Fruit fly (Drosophila melanogaster) whole organism, adult: ENCODE data around the gene Syt12.

Experiments
- CG12768 ChIP-seq: fragments of 200-800 bp; sonication (Bioruptor generic); optimal IDR thresholded peaks from 2 replicates; lab custom pipeline; 2017; ENCODE audit warnings: missing biosample characterization, missing genetic modification characterization, mild to moderate bottlenecking, moderate library complexity, missing genetic modification reagents
- CG14711 ChIP-seq: fragments of 200-800 bp; sonication (Bioruptor generic); optimal IDR thresholded peaks from 2 replicates; lab custom pipeline; 2018; ENCODE audit warnings: missing biosample characterization, mild to moderate bottlenecking, missing genetic modification characterization, moderate library complexity
- CG1620 ChIP-seq: fragments of 200-800 bp; sonication (Bioruptor generic); optimal IDR thresholded peaks from 2 replicates; lab custom pipeline; 2016; ENCODE audit warnings: missing biosample characterization, missing genetic modification characterization
- CG33017 ChIP-seq: fragments of 200-800 bp; sonication (Bioruptor generic); optimal IDR thresholded peaks from 2 replicates; lab custom pipeline; 2018; ENCODE audit warnings: missing biosample characterization, mild to moderate bottlenecking, missing genetic modification characterization, moderate library complexity
- CG5204 ChIP-seq: fragments of 200-800 bp; sonication (Bioruptor generic); optimal IDR thresholded peaks from 2 replicates; lab custom pipeline; 2016; ENCODE audit warnings: missing biosample characterization, missing genetic modification characterization
- CG7045 ChIP-seq: fragments of 200-800 bp; sonication (Bioruptor generic); optimal IDR thresholded peaks from 2 replicates; lab custom pipeline; 2017; ENCODE audit warnings: missing biosample characterization, mild to moderate bottlenecking, missing genetic modification characterization
- CG7101 ChIP-seq: fragments of 200-800 bp; sonication (Bioruptor generic); optimal IDR thresholded peaks from 2 replicates; lab custom pipeline; 2018; ENCODE audit warnings: missing biosample characterization, mild to moderate bottlenecking, missing genetic modification characterization, moderate library complexity
- Clk ChIP-seq: fragments of 200-800 bp; sonication (Bioruptor generic); optimal IDR thresholded peaks from 2 replicates; lab custom pipeline; 2017; ENCODE audit warnings: missing biosample characterization, missing genetic modification characterization
- Crg-1 ChIP-seq: fragments of 200-800 bp; sonication (Bioruptor generic); optimal IDR thresholded peaks from 2 replicates; lab custom pipeline; 2016; ENCODE audit warnings: missing biosample characterization, missing genetic modification characterization
- Hr96 ChIP-seq: fragments of 200-800 bp; sonication (Bioruptor generic); optimal IDR thresholded peaks from 2 replicates; lab custom pipeline; 2016; ENCODE audit warnings: missing biosample characterization, missing genetic modification characterization
- Mnt ChIP-seq: fragments of 200-800 bp; sonication (Bioruptor generic); optimal IDR thresholded peaks from 2 replicates; lab custom pipeline; 2016; ENCODE audit warnings: missing biosample characterization, mild to moderate bottlenecking, missing genetic modification characterization
- bab1 ChIP-seq: fragments of 200-800 bp; sonication (Bioruptor generic); optimal IDR thresholded peaks from 3 replicates; lab custom pipeline; 2019; ENCODE audit warnings: missing biosample characterization, mild to moderate bottlenecking, missing genetic modification characterization, moderate library complexity
- cic ChIP-seq: fragments of 200-800 bp; sonication (Bioruptor generic); optimal IDR thresholded peaks from 2 replicates; lab custom pipeline; 2017; ENCODE audit warnings: missing biosample characterization, mild to moderate bottlenecking, missing genetic modification characterization, moderate library complexity
- cnc ChIP-seq, 2 experiments: fragments of >200 bp; optimal IDR thresholded peaks; 2 replicates each; lab custom pipeline; 2017
- kay ChIP-seq: fragments of 200-800 bp; sonication (Bioruptor generic); peaks from one replicate; lab custom pipeline; 2016; ENCODE audit warnings: missing biosample characterization, missing genetic modification characterization, borderline replicate concordance
- ovo ChIP-seq: fragments of 200-800 bp; sonication (Bioruptor generic); optimal IDR thresholded peaks from 2 replicates; lab custom pipeline; 2016; ENCODE audit warnings: missing biosample characterization, missing genetic modification characterization
- pad ChIP-seq: fragments of 200-800 bp; sonication (Bioruptor generic); optimal IDR thresholded peaks from 3 replicates; lab custom pipeline; 2017; ENCODE audit warnings: missing biosample characterization, missing genetic modification characterization, mild to moderate bottlenecking, moderate library complexity, missing genetic modification reagents
- tj ChIP-seq: fragments of 200-800 bp; sonication (Bioruptor generic); optimal IDR thresholded peaks from 3 replicates; lab custom pipeline; 2017; ENCODE audit warnings: missing biosample characterization, mild to moderate bottlenecking, missing genetic modification characterization, moderate library complexity
- toe ChIP-seq: fragments of 200-800 bp; sonication (Bioruptor generic); optimal IDR thresholded peaks from 2 replicates; lab custom pipeline; 2016; ENCODE audit warnings: missing biosample characterization, missing genetic modification characterization

The Syt12 gene

DNA sequence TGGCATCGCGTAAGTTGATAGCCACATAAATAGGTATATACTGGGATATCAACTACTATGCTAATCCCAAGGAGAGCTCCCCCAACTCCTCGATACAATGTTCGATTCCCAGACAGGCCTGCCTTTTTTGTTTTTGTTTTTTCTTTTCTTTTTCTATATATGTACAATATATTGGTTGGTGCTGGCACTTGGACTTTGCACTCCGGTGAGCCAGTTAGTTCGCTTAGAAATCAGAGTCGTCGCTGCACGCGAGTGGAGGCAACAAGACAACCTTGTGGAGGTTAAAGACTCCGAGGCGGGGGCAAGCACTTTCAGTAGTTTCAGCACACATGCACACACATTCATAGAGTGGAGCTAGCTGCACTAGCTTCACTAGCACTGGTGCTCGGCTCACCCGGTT lies 47.2 kb downstream of the Syt12 start:
- no peak for TF ChIP-seq cic
- no peak for TF ChIP-seq CG12768
- TF ChIP-seq Clk (GFP tag; lab: Kevin White, UChicago): no peak
- no peak for TF ChIP-seq Mnt (GFP tag; lab: Kevin White, UChicago)
- TF ChIP-seq CG14711 (tag; lab: Kevin White, UChicago): no peak
- no peak for TF ChIP-seq Hr96 (GFP tag; lab: Kevin White, UChicago)
- no peak for TF ChIP-seq ovo (GFP tag; lab: Kevin White, UChicago)
- no peak for TF ChIP-seq CG7101 (tag; lab: Kevin White, UChicago)
- no peak for TF ChIP-seq CG7045
- no peak for TF ChIP-seq toe (GFP tag; lab: Kevin White, UChicago)
- TF ChIP-seq kay (GFP tag; lab: Kevin White, UChicago): no peak
- TF ChIP-seq CG33017 (tag; lab: Kevin White, UChicago): no peak
- TF ChIP-seq CG1620: no peak

dm6 chrX:13407673-13408072 lies 48.6 kb downstream of the Syt12 start:
- TF ChIP-seq cnc (optimal IDR thresholded peaks at IDR 0.05; lab: Kevin White, UChicago): peak in 1 of 2 experiments; percentile 26
- TF ChIP-seq CG7045: no peak
- no peak for TF ChIP-seq ovo (GFP tag; lab: Kevin White, UChicago)

dm6 chrX:13410887-13411286 lies 51.8 kb downstream of the Syt12 start:
- TF ChIP-seq Hr96 (GFP tag; lab: Kevin White, UChicago) (no peak), CG12768 (no peak), pad (no peak), Clk (GFP tag; lab: Kevin White, UChicago) (no peak), CG33017 (tag; lab: Kevin White, UChicago) (no peak), CG1620 (peak; percentile 4), tj (GFP tag; lab: Kevin White, UChicago) (no peak), Crg-1 (no peak), CG7045 (no peak), CG7101 (tag; lab: Kevin White, UChicago) (peak; percentile 14), Mnt (GFP tag; lab: Kevin White, UChicago) (no peak)

DNA sequence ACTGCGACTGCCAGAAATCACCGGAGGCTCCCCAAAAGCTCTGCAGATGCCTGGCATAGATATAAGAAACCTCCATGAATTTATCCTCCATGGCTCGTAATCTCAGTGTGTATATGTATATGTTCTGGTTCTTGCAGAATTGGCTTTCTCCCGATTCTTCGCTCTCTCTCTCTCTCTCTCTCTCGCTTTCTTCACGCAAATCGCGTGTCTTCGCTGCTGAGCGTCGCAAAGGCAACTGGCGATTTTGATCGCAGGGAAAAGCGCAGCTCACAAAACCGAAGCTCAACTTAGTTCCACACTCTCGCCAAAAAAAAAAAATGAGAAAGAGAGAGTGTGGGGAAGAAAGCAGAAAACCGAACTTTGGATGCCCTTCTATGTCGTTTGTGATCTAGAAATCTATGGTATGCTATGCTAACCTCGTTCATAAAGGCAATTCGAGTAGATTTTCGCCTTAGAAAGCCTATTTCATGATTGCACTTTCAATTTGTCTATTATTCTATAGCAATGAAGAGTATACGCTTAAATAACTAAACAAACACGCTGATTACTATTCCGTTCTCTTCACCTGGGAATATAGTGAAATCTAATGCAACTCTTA lies 52.4 kb downstream of the Syt12 start:
- TF ChIP-seq CG14711 (tag; lab: Kevin White, UChicago) (no peak), CG1620 (no peak), pad (no peak)

- TF ChIP-seq CG14711 (tag; lab: Kevin White, UChicago): peak; percentile 91
- no peak for TF ChIP-seq CG7045
- TF ChIP-seq CG7101 (tag; lab: Kevin White, UChicago): peak; percentile 36
- peak; percentile 64 for TF ChIP-seq cic
- peak; percentile 50 for TF ChIP-seq ovo (GFP tag; lab: Kevin White, UChicago)
- no peak for TF ChIP-seq CG5204 (GFP tag; lab: Kevin White, UChicago)
- TF ChIP-seq Mnt (GFP tag; lab: Kevin White, UChicago): peak; percentile 90
- no peak for TF ChIP-seq CG33017 (tag; lab: Kevin White, UChicago)
- TF ChIP-seq Clk (GFP tag; lab: Kevin White, UChicago): no peak
- peak; percentile 43 for TF ChIP-seq bab1
- no peak for TF ChIP-seq Hr96 (GFP tag; lab: Kevin White, UChicago)
- TF ChIP-seq Crg-1: peak; percentile 31
- TF ChIP-seq CG1620: peak; percentile 45
- peak; percentile 7 for TF ChIP-seq tj (GFP tag; lab: Kevin White, UChicago)
- TF ChIP-seq pad: peak; percentile 63
Measured at dm6 chrX:13412941-13413613, 54.0 kb downstream of the Syt12 start, which contains the start of the genes CG1998 and Set2. Gene CG1998, minus strand, starts transcription at chrX:13413074. Gene Set2, plus strand, starts transcription at chrX:13413242.
